Fruit fly (Drosophila melanogaster) whole organism, embryonic: ENCODE data around the gene Vps2.

Source experiments
- Abd-B ChIP-seq: fragments of 200-800 bp; sonication (Bioruptor generic); optimal IDR thresholded peaks from 2 replicates; lab custom pipeline; 2018; ENCODE audit warnings: missing biosample characterization, mild to moderate bottlenecking, missing genetic modification characterization, moderate library complexity
- Bteb2 ChIP-seq: fragments of 200-800 bp; sonication (Bioruptor generic); optimal IDR thresholded peaks from 2 replicates; lab custom pipeline; 2016; ENCODE audit warnings: missing biosample characterization, missing genetic modification characterization
- CG10366 ChIP-seq: fragments of 200-800 bp; sonication (Bioruptor generic); IDR thresholded peaks from 2 replicates; pipeline ENCODE4 v1.3.6; 2022; ENCODE audit warnings: missing biosample characterization, missing genetic modification characterization
- CG11560 ChIP-seq: fragments of 200-800 bp; sonication (Bioruptor generic); IDR thresholded peaks from 3 replicates; pipeline ENCODE4 v1.3.6; 2022; ENCODE audit warnings: missing biosample characterization, missing genetic modification characterization
- CG12104 ChIP-seq: fragments of 200-800 bp; sonication (Bioruptor generic); optimal IDR thresholded peaks from 3 replicates; lab custom pipeline; 2016; ENCODE audit warnings: missing biosample characterization, missing genetic modification characterization
- CG12155 ChIP-seq: fragments of 200-800 bp; sonication (Bioruptor generic); optimal IDR thresholded peaks from 3 replicates; lab custom pipeline; 2016; ENCODE audit warnings: missing biosample characterization, missing genetic modification characterization
- CG1233 ChIP-seq: fragments of 200-800 bp; sonication (Bioruptor generic); optimal IDR thresholded peaks from 4 replicates; lab custom pipeline; 2018; ENCODE audit warnings: missing biosample characterization, mild to moderate bottlenecking, missing genetic modification characterization
- CG14050 ChIP-seq: fragments of 200-800 bp; sonication (Bioruptor generic); IDR thresholded peaks from 3 replicates; pipeline ENCODE4 v1.3.6; 2022; ENCODE audit warnings: missing biosample characterization, missing genetic modification characterization
- CG17328 ChIP-seq: fragments of 200-800 bp; sonication (Bioruptor generic); IDR thresholded peaks from 2 replicates; pipeline ENCODE4 v1.3.6; 2022; ENCODE audit warnings: missing biosample characterization, missing genetic modification characterization
- CG18011 ChIP-seq: fragments of 200-800 bp; sonication (Bioruptor generic); optimal IDR thresholded peaks from 2 replicates; lab custom pipeline; 2017; ENCODE audit warnings: missing biosample characterization, missing genetic modification characterization, mild to moderate bottlenecking, moderate library complexity, missing genotype
- CG18599 ChIP-seq: fragments of 200-800 bp; sonication (Bioruptor generic); optimal IDR thresholded peaks from 3 replicates; lab custom pipeline; 2017; ENCODE audit warnings: missing biosample characterization, missing genetic modification characterization, mild to moderate bottlenecking, moderate library complexity, missing genetic modification reagents
- CG2875 ChIP-seq: fragments of 200-800 bp; sonication (Bioruptor generic); optimal IDR thresholded peaks from 2 replicates; lab custom pipeline; 2017; ENCODE audit warnings: missing biosample characterization, mild to moderate bottlenecking, missing genetic modification characterization, missing genetic modification reagents
- CG31365 ChIP-seq: fragments of 200-800 bp; sonication (Bioruptor generic); optimal IDR thresholded peaks from 2 replicates; lab custom pipeline; 2018; ENCODE audit warnings: missing biosample characterization, mild to moderate bottlenecking, missing genetic modification characterization
- CG3847 ChIP-seq: fragments of 200-800 bp; sonication (Bioruptor generic); IDR thresholded peaks from 2 replicates; pipeline ENCODE4 v1.3.6; 2022; ENCODE audit warnings: missing biosample characterization, missing genetic modification characterization
- CG4424 ChIP-seq: fragments of 200-800 bp; sonication (Bioruptor generic); optimal IDR thresholded peaks from 3 replicates; lab custom pipeline; 2016; ENCODE audit warnings: missing biosample characterization, missing genetic modification characterization
- CG6791 ChIP-seq: fragments of 200-800 bp; sonication (Bioruptor generic); IDR thresholded peaks from 3 replicates; pipeline ENCODE4 v1.3.6; 2022; ENCODE audit warnings: missing biosample characterization, missing genetic modification characterization; ENCODE audit not compliant: partially characterized antibody
- CHES-1-like ChIP-seq: fragments of 200-800 bp; sonication (Bioruptor generic); optimal IDR thresholded peaks from 2 replicates; lab custom pipeline; 2016; ENCODE audit warnings: missing biosample characterization, missing genetic modification characterization
- CoRest ChIP-seq: fragments of 200-800 bp; sonication (Bioruptor generic); optimal IDR thresholded peaks from 3 replicates; lab custom pipeline; 2018; ENCODE audit warnings: missing biosample characterization, mild to moderate bottlenecking, missing genetic modification characterization, moderate library complexity
- D19A ChIP-seq: fragments of 200-800 bp; optimal IDR thresholded peaks from 3 replicates; lab custom pipeline; 2019; ENCODE audit warnings: missing biosample characterization, mild to moderate bottlenecking, missing genetic modification characterization, moderate library complexity
- D19B ChIP-seq: fragments of 200-800 bp; sonication (Bioruptor generic); optimal IDR thresholded peaks from 2 replicates; lab custom pipeline; 2017; ENCODE audit warnings: missing biosample characterization, mild to moderate bottlenecking, missing genetic modification characterization
- Ets97D ChIP-seq: fragments of 200-800 bp; sonication (Bioruptor generic); optimal IDR thresholded peaks from 3 replicates; lab custom pipeline; 2016; ENCODE audit warnings: missing biosample characterization, missing genetic modification characterization
- Fer1 ChIP-seq: fragments of 200-800 bp; sonication (Bioruptor generic); optimal IDR thresholded peaks from 2 replicates; lab custom pipeline; 2017; ENCODE audit warnings: missing biosample characterization, mild to moderate bottlenecking, missing genetic modification characterization
- Sox100B ChIP-seq: fragments of 200-800 bp; sonication (Bioruptor generic); optimal IDR thresholded peaks from 3 replicates; lab custom pipeline; 2018; ENCODE audit warnings: missing biosample characterization, mild to moderate bottlenecking, missing genetic modification characterization
- Sry-β ChIP-seq: fragments of 200-800 bp; sonication (Bioruptor generic); optimal IDR thresholded peaks from 2 replicates; lab custom pipeline; 2018; ENCODE audit warnings: missing biosample characterization, mild to moderate bottlenecking, missing genetic modification characterization, moderate library complexity
- abd-A ChIP-seq: fragments of 200-800 bp; sonication (Bioruptor generic); optimal IDR thresholded peaks from 3 replicates; lab custom pipeline; 2019; ENCODE audit warnings: missing biosample characterization, mild to moderate bottlenecking, missing genetic modification characterization, moderate library complexity
- bowl ChIP-seq: fragments of 200-800 bp; sonication (Bioruptor generic); IDR thresholded peaks from 2 replicates; pipeline ENCODE4 v1.3.6; 2022; ENCODE audit warnings: missing biosample characterization, missing genetic modification characterization
- croc ChIP-seq: fragments of 200-800 bp; sonication (Bioruptor generic); conservative IDR thresholded peaks from 3 replicates; pipeline ENCODE4 v1.3.6; 2022; ENCODE audit warnings: missing biosample characterization, missing genetic modification characterization
- dimm ChIP-seq: fragments of 200-800 bp; sonication (Bioruptor generic); IDR thresholded peaks from 2 replicates; pipeline ENCODE4 v1.3.6; 2022; ENCODE audit warnings: missing biosample characterization, missing genetic modification characterization
- ems ChIP-seq: fragments of 200-800 bp; sonication (Bioruptor generic); optimal IDR thresholded peaks from 3 replicates; lab custom pipeline; 2016; ENCODE audit warnings: missing biosample characterization, missing genetic modification characterization
- esg ChIP-seq: fragments of 200-800 bp; sonication (Bioruptor generic); conservative IDR thresholded peaks from 2 replicates; pipeline ENCODE4 v1.3.6; 2022; ENCODE audit warnings: missing biosample characterization, missing genetic modification characterization
- gem ChIP-seq: fragments of 200-800 bp; sonication (Bioruptor generic); optimal IDR thresholded peaks from 2 replicates; lab custom pipeline; 2019; ENCODE audit warnings: missing biosample characterization, mild to moderate bottlenecking, missing genetic modification characterization, moderate library complexity
- gfzf ChIP-seq: fragments of 200-800 bp; sonication (Bioruptor generic); optimal IDR thresholded peaks from 2 replicates; lab custom pipeline; 2016; ENCODE audit warnings: missing biosample characterization, mild to moderate bottlenecking, missing genetic modification characterization, moderate library complexity
- gro ChIP-seq: fragments of 200-800 bp; sonication (Bioruptor generic); optimal IDR thresholded peaks from 2 replicates; lab custom pipeline; 2016; ENCODE audit warnings: missing biosample characterization, missing genetic modification characterization
- ham ChIP-seq: fragments of 200-800 bp; sonication (Bioruptor generic); IDR thresholded peaks from 2 replicates; pipeline ENCODE4 v1.3.6; 2022; ENCODE audit warnings: missing biosample characterization, missing genetic modification characterization
- ken ChIP-seq: fragments of 200-800 bp; sonication (Bioruptor generic); IDR thresholded peaks from 3 replicates; pipeline ENCODE4 v1.3.6; 2022; ENCODE audit warnings: missing biosample characterization, missing genetic modification characterization
- knrl ChIP-seq: fragments of 200-800 bp; sonication (Bioruptor generic); IDR thresholded peaks from 3 replicates; pipeline ENCODE4 v1.3.6; 2022; ENCODE audit warnings: missing biosample characterization, missing genetic modification characterization; ENCODE audit not compliant: partially characterized antibody
- lmd ChIP-seq: fragments of 200-800 bp; sonication (Bioruptor generic); IDR thresholded peaks from 2 replicates; pipeline ENCODE4 v1.3.6; 2022; ENCODE audit warnings: missing biosample characterization, missing genetic modification characterization
- org-1 ChIP-seq: fragments of 200-800 bp; sonication (Bioruptor generic); optimal IDR thresholded peaks from 2 replicates; lab custom pipeline; 2017; ENCODE audit warnings: missing biosample characterization, missing genetic modification characterization
- peb ChIP-seq: fragments of 200-800 bp; sonication (Bioruptor generic); IDR thresholded peaks from 2 replicates; pipeline ENCODE4 v1.3.6; 2022; ENCODE audit warnings: missing biosample characterization, missing genetic modification characterization
- pros ChIP-seq: fragments of 200-800 bp; sonication (Bioruptor generic); optimal IDR thresholded peaks from 3 replicates; lab custom pipeline; 2019; ENCODE audit warnings: missing biosample characterization, mild to moderate bottlenecking, missing genetic modification characterization, moderate library complexity
- rib ChIP-seq: fragments of 200-800 bp; sonication (Bioruptor generic); IDR thresholded peaks from 2 replicates; pipeline ENCODE4 v1.3.6; 2022; ENCODE audit warnings: missing biosample characterization, missing genetic modification characterization
- sc ChIP-seq, 3 experiments: fragments of >200 bp in 2 of 3; fragments of 200-800 bp in 1 of 3; sonication (Bioruptor generic) in 1 of 3; optimal IDR thresholded peaks; 2 replicates in 2 of 3; 3 replicates in 1 of 3; lab custom pipeline; 2017; ENCODE audit warnings: mild to moderate bottlenecking in 1 of 3, missing biosample characterization in 1 of 3, missing genetic modification characterization in 1 of 3, missing genetic modification reagents in 1 of 3
- stc ChIP-seq: fragments of 200-800 bp; sonication (Bioruptor generic); IDR thresholded peaks from 2 replicates; pipeline ENCODE4 v1.3.6; 2022; ENCODE audit warnings: missing biosample characterization, missing genetic modification characterization
- tgo ChIP-seq: fragments of 200-800 bp; sonication (Bioruptor generic); IDR thresholded peaks from 3 replicates; pipeline ENCODE4 v1.3.6; 2022; ENCODE audit warnings: missing biosample characterization, missing genetic modification characterization
- yki ChIP-seq: fragments of >200 bp; optimal IDR thresholded peaks from 3 replicates; lab custom pipeline; 2018
- zen ChIP-seq: fragments of 200-800 bp; sonication (Bioruptor generic); optimal IDR thresholded peaks from 3 replicates; lab custom pipeline; 2018; ENCODE audit warnings: missing biosample characterization, mild to moderate bottlenecking, missing genetic modification characterization, moderate library complexity
- zen2 ChIP-seq: fragments of 200-800 bp; sonication (Bioruptor generic); IDR thresholded peaks from 3 replicates; pipeline ENCODE4 v1.3.6; 2022; ENCODE audit warnings: missing biosample characterization, missing genetic modification characterization; ENCODE audit not compliant: partially characterized antibody

The Vps2 gene

DNA sequence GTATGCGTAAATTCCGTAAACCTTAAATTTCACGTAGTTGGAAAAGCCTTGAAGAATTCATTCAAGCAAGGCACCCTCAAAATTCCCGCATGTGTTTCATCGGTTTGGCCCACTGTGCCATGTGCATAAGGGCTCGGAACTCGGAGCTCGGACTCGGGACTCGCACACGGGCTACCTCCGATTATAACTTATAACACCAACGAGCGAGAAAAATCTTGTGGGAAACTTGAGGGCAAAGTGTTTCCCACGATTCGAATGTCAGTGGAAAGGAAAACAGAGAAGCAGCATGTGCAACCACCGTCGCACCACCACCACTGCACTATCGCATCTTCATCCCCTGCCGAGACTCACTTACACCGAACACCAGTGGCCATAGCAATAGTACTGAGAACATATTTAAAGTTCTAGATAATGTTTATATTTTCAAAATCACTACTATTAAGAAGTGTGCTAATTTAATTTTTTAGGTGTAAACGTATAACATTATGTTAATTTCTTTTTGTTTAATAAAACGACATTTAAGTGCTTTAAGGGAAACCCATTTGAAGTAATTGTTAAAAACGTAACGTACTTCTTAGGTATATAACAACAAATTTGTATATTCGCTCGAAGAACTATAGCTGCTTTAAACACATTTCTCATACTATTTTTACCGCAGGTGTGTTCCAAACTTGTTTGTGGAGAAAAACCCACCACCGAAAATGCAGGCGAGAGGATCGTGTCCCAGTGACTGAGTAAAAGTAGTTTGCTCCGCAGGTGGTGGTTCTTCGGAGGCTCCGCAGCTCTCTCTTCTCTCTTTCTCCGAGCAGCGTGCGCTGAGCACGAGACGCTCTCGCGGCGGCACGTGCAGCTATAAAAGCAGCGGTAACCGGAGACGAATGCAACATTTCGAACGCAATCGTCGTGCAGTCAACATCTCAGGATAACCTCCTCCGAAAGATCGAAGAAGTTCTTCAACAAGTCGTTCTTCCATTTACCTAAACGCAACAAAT, 16.2 kb upstream of the Vps2 start (continued):
- TF ChIP-seq CG6791 (GFP tag; lab: Robert Waterston, UW): peak; percentile 67; the same call in 2 of the 3 replicates
- TF ChIP-seq org-1 (GFP tag; lab: Kevin White, UChicago): peak; percentile 90
- peak; percentile 40 for TF ChIP-seq Ets97D (GFP tag; lab: Kevin White, UChicago)
- TF ChIP-seq gfzf (GFP tag; lab: Kevin White, UChicago): no peak
- peak; percentile 43 for TF ChIP-seq CG12155 (GFP tag; lab: Kevin White, UChicago)
- peak; percentile 87 for TF ChIP-seq yki
- no peak for TF ChIP-seq ham (GFP tag; lab: Robert Waterston, UW)
- TF ChIP-seq CG1233: peak; percentile 90
- no peak for TF ChIP-seq bowl (GFP tag; lab: Robert Waterston, UW)
- TF ChIP-seq CG10366: no peak; the same call in 1 of the 2 replicates
- TF ChIP-seq CG18011 (GFP tag; lab: Kevin White, UChicago): no peak
- peak; percentile 25 for TF ChIP-seq CG31365 (tag; lab: Kevin White, UChicago)
- peak; percentile 97 for TF ChIP-seq zen (tag; lab: Kevin White, UChicago)
- no peak for TF ChIP-seq Bteb2 (GFP tag; lab: Kevin White, UChicago)
- TF ChIP-seq CG12104 (GFP tag; lab: Kevin White, UChicago): peak; percentile 83
- no peak for TF ChIP-seq gro (GFP tag; lab: Kevin White, UChicago)
- TF ChIP-seq pros: peak; percentile 99
- peak; percentile 78 for TF ChIP-seq CG18599
- TF ChIP-seq esg (GFP tag; lab: Robert Waterston, UW): peak; percentile 59
- 0 out of 3 replicates have a peak, but pooled peaks have one; percentile 9 for TF ChIP-seq zen2 (GFP tag; lab: Robert Waterston, UW)
- peak; percentile 11 for TF ChIP-seq abd-A (tag; lab: Kevin White, UChicago)
- 0 out of 2 replicates have a peak, but pooled peaks have one; percentile 38 for TF ChIP-seq stc (GFP tag; lab: Robert Waterston, UW)
- TF ChIP-seq CG17328 (GFP tag; lab: Robert Waterston, UW): peak; percentile 81; the same call in 1 of the 2 replicates
- peak; percentile 58 for TF ChIP-seq CHES-1-like
- TF ChIP-seq Fer1 (GFP tag; lab: Kevin White, UChicago): peak; percentile 57
- TF ChIP-seq Sry-β (GFP tag; lab: Kevin White, UChicago): peak; percentile 66
- TF ChIP-seq dimm: no peak
- TF ChIP-seq peb (GFP tag; lab: Robert Waterston, UW): peak; percentile 61
- TF ChIP-seq CG4424 (GFP tag; lab: Kevin White, UChicago): peak; percentile 87
- peak; percentile 93 for TF ChIP-seq CG2875
- peak; percentile 96 for TF ChIP-seq gem (tag; lab: Kevin White, UChicago)
- no peak for TF ChIP-seq CG11560
- peak; percentile 51 for TF ChIP-seq ems (GFP tag; lab: Kevin White, UChicago)
- TF ChIP-seq D19A (tag; lab: Kevin White, UChicago): peak; percentile 96
- TF ChIP-seq knrl (GFP tag; lab: Robert Waterston, UW): 0 out of 3 replicates have a peak, but pooled peaks have one; percentile 16
- peak; percentile 96 for TF ChIP-seq Sox100B
- no peak for TF ChIP-seq D19B
- TF ChIP-seq Abd-B (GFP tag; lab: Kevin White, UChicago): peak; percentile 69
- no peak for TF ChIP-seq sc (optimal IDR thresholded peaks at IDR 0.05; lab: Kevin White, UChicago)
- peak; percentile 93 for TF ChIP-seq sc (GFP tag; optimal IDR thresholded peaks at IDR 0.05; lab: Kevin White, UChicago)
- TF ChIP-seq ken: peak; percentile 54; the same call in 2 of the 3 replicates
- peak; percentile 88 for TF ChIP-seq croc (GFP tag; lab: Robert Waterston, UW)
- peak; percentile 96 for TF ChIP-seq CoRest (tag; lab: Kevin White, UChicago)
- TF ChIP-seq tgo: peak; percentile 54; the same call in 2 of the 3 replicates
- no peak for TF ChIP-seq CG3847 (GFP tag; lab: Robert Waterston, UW)
- no peak for TF ChIP-seq CG14050 (GFP tag; lab: Robert Waterston, UW)
- TF ChIP-seq rib (GFP tag; lab: Robert Waterston, UW): no peak
- no peak; the same call in 1 of the 2 replicates for TF ChIP-seq lmd (GFP tag; lab: Robert Waterston, UW)
